Worm (Caenorhabditis elegans) whole organism, young adult: ENCODE measurements around the gene ugt-29.

Experiments
- B0019.2 ChIP-seq: fragments of 200-800 bp; sonication (Bioruptor generic); conservative IDR thresholded peaks from 2 replicates; pipeline ENCODE4 v1.3.6; 2022; ENCODE audit warnings: missing genetic modification reagents, missing genetic modification characterization, missing compliant biosample characterization
- B0261.1 ChIP-seq: sonication (generic microtip); optimal IDR thresholded peaks from 2 replicates; lab custom pipeline; 2016; ENCODE audit warnings: mild to moderate bottlenecking, missing genetic modification characterization, moderate library complexity, missing compliant biosample characterization
- C06A6.2 ChIP-seq: fragments of 200-800 bp; sonication (Bioruptor generic); conservative IDR thresholded peaks from 2 replicates; pipeline ENCODE4 v1.3.6; 2022; ENCODE audit warnings: missing genetic modification characterization, missing compliant biosample characterization
- F10E7.11 ChIP-seq: sonication (generic microtip); optimal IDR thresholded peaks from 2 replicates; lab custom pipeline; 2017; ENCODE audit warnings: mild to moderate bottlenecking, missing genetic modification characterization, moderate library complexity, missing compliant biosample characterization
- F37B4.10 ChIP-seq: fragments of 200-800 bp; sonication (Bioruptor generic); IDR thresholded peaks from 2 replicates; pipeline ENCODE4 v1.3.6; 2022; ENCODE audit warnings: missing genetic modification characterization, missing compliant biosample characterization
- F55B11.4 ChIP-seq: sonication (generic microtip); optimal IDR thresholded peaks from 2 replicates; lab custom pipeline; 2016; ENCODE audit warnings: missing compliant biosample characterization, missing genetic modification characterization, borderline replicate concordance; ENCODE audit not compliant: insufficient read depth
- K11D2.4 ChIP-seq: fragments of 200-800 bp; sonication (Bioruptor generic); IDR thresholded peaks from 2 replicates; pipeline ENCODE4 v1.3.6; 2022; ENCODE audit warnings: missing genetic modification reagents, missing genetic modification characterization, missing compliant biosample characterization
- Y53F4B.3 ChIP-seq: fragments of 200-800 bp; sonication (Bioruptor generic); IDR thresholded peaks from 2 replicates; pipeline ENCODE4 v1.3.6; 2022; ENCODE audit warnings: missing genetic modification reagents, missing genetic modification characterization, missing compliant biosample characterization
- Y53G8AR.9 ChIP-seq: fragments of 200-800 bp; sonication (Bioruptor generic); conservative IDR thresholded peaks from 2 replicates; pipeline ENCODE4 v1.3.6; 2022; ENCODE audit warnings: missing genetic modification reagents, missing genetic modification characterization, missing compliant biosample characterization
- ZK185.1 ChIP-seq: sonication (generic microtip); optimal IDR thresholded peaks from 2 replicates; lab custom pipeline; 2016; ENCODE audit warnings: mild to moderate bottlenecking, missing genetic modification characterization, missing compliant biosample characterization; ENCODE audit not compliant: poor library complexity, severe bottlenecking
- ama-1 ChIP-seq, 3 experiments: fragments of 150-350 bp in 1 of 3; sonication (generic microtip) in 2 of 3; optimal IDR thresholded peaks; 2 replicates each; lab custom pipeline; 2014 to 2018; ENCODE audit warnings: missing biosample characterization in 2 of 3, missing genetic modification characterization in 2 of 3, missing genetic modification reagents in 2 of 3
- attf-5 ChIP-seq: fragments of 200-800 bp; sonication (Bioruptor generic); optimal IDR thresholded peaks from 2 replicates; lab custom pipeline; 2018; ENCODE audit warnings: mild to moderate bottlenecking, missing genetic modification characterization, missing compliant biosample characterization
- bed-2 ChIP-seq: fragments of 200-800 bp; sonication (Bioruptor generic); IDR thresholded peaks from 2 replicates; pipeline ENCODE4 v1.3.6; 2022; ENCODE audit warnings: missing genetic modification reagents, missing genetic modification characterization, missing compliant biosample characterization
- cebp-1 ChIP-seq, 2 experiments: fragments of 200-800 bp in 1 of 2; sonication (Bioruptor generic) in 1 of 2; sonication (generic microtip) in 1 of 2; IDR thresholded peaks in 1 of 2; optimal IDR thresholded peaks in 1 of 2; 2 replicates each; pipeline versions ENCODE4 v1.3.6 to Lab custom; 2017 to 2022; ENCODE audit warnings: missing compliant biosample characterization in 2 of 2, missing genetic modification characterization in 2 of 2, mild to moderate bottlenecking in 1 of 2, missing genetic modification reagents in 1 of 2, moderate library complexity in 1 of 2
- ceh-27 ChIP-seq: fragments of 200-800 bp; sonication (Bioruptor generic); optimal IDR thresholded peaks from 2 replicates; lab custom pipeline; 2018; ENCODE audit warnings: mild to moderate bottlenecking, missing genetic modification characterization, moderate library complexity, missing compliant biosample characterization
- ceh-58 ChIP-seq: fragments of 200-800 bp; sonication (Bioruptor generic); IDR thresholded peaks from 2 replicates; pipeline ENCODE4 v1.3.6; 2022; ENCODE audit warnings: missing genetic modification characterization, missing compliant biosample characterization
- die-1 ChIP-seq: sonication (generic microtip); optimal IDR thresholded peaks from 2 replicates; lab custom pipeline; 2016; ENCODE audit warnings: missing genotype, mild to moderate bottlenecking, missing genetic modification characterization, missing compliant biosample characterization
- dox-1 ChIP-seq: fragments of 200-800 bp; sonication (Bioruptor generic); IDR thresholded peaks from 2 replicates; pipeline ENCODE4 v1.3.6; 2022; ENCODE audit warnings: missing genetic modification reagents, missing genetic modification characterization, missing compliant biosample characterization
- dpff-1 ChIP-seq: sonication (generic microtip); optimal IDR thresholded peaks from 2 replicates; lab custom pipeline; 2017; ENCODE audit warnings: mild to moderate bottlenecking, missing genetic modification characterization, missing compliant biosample characterization
- dpl-1 ChIP-seq: fragments of 150-350 bp; optimal IDR thresholded peaks from 2 replicates; lab custom pipeline; 2014; ENCODE audit warnings: missing biosample characterization, missing genetic modification reagents, missing genetic modification characterization
- efl-1 ChIP-seq: fragments of 150-350 bp; optimal IDR thresholded peaks from 2 replicates; lab custom pipeline; 2014; ENCODE audit warnings: missing biosample characterization, missing genetic modification reagents, missing genetic modification characterization
- egl-44 ChIP-seq: fragments of 200-800 bp; sonication (Bioruptor generic); IDR thresholded peaks from 2 replicates; pipeline ENCODE4 v1.3.6; 2022; ENCODE audit warnings: missing genetic modification reagents, missing genetic modification characterization, missing compliant biosample characterization
- hlh-26 ChIP-seq: fragments of 200-800 bp; sonication (Bioruptor generic); conservative IDR thresholded peaks from 2 replicates; pipeline ENCODE4 v1.3.6; 2022; ENCODE audit warnings: missing genetic modification reagents, missing genetic modification characterization, missing compliant biosample characterization
- hmg-1.2 ChIP-seq: fragments of 200-800 bp; sonication (Bioruptor generic); IDR thresholded peaks from 2 replicates; pipeline ENCODE4 v1.3.6; 2022; ENCODE audit warnings: missing genetic modification reagents, missing genetic modification characterization, missing compliant biosample characterization
- let-526 ChIP-seq: fragments of 200-800 bp; sonication (Bioruptor generic); IDR thresholded peaks from 2 replicates; pipeline ENCODE4 v1.3.6; 2022; ENCODE audit warnings: missing genetic modification reagents, missing genetic modification characterization, missing compliant biosample characterization
- lin-26 ChIP-seq: fragments of 200-800 bp; sonication (Bioruptor generic); IDR thresholded peaks from 2 replicates; pipeline ENCODE4 v1.3.6; 2022; ENCODE audit warnings: missing genetic modification reagents, missing genetic modification characterization, missing compliant biosample characterization
- lin-40 ChIP-seq: sonication (generic microtip); optimal IDR thresholded peaks from 2 replicates; lab custom pipeline; 2016; ENCODE audit warnings: missing genetic modification characterization, mild to moderate bottlenecking, missing compliant biosample characterization, missing genotype, missing genetic modification reagents
- lir-1 ChIP-seq: fragments of 200-800 bp; sonication (Bioruptor generic); conservative IDR thresholded peaks from 2 replicates; pipeline ENCODE4 v1.3.6; 2022; ENCODE audit warnings: missing genetic modification reagents, missing genetic modification characterization, missing compliant biosample characterization
- madf-3 ChIP-seq: fragments of 200-800 bp; sonication (Bioruptor generic); IDR thresholded peaks from 2 replicates; pipeline ENCODE4 v1.3.6; 2022; ENCODE audit warnings: missing genetic modification reagents, missing genetic modification characterization, missing compliant biosample characterization
- madf-6 ChIP-seq: fragments of 200-800 bp; sonication (Bioruptor generic); IDR thresholded peaks from 2 replicates; pipeline ENCODE4 v1.3.6; 2022; ENCODE audit warnings: missing genetic modification reagents, missing genetic modification characterization, missing compliant biosample characterization
- mes-4 ChIP-seq: sonication (generic microtip); optimal IDR thresholded peaks from 2 replicates; lab custom pipeline; 2016; ENCODE audit warnings: missing genotype, missing genetic modification characterization, missing compliant biosample characterization
- nfyb-1 ChIP-seq: fragments of 200-800 bp; sonication (Bioruptor generic); IDR thresholded peaks from 2 replicates; pipeline ENCODE4 v1.3.6; 2022; ENCODE audit warnings: missing genetic modification reagents, missing genetic modification characterization, missing compliant biosample characterization
- nhr-120 ChIP-seq: fragments of 200-800 bp; sonication (Bioruptor generic); IDR thresholded peaks from 2 replicates; pipeline ENCODE4 v1.3.6; 2022; ENCODE audit warnings: missing genetic modification characterization, missing compliant biosample characterization
- nhr-27 ChIP-seq: fragments of 200-800 bp; sonication (Bioruptor generic); optimal IDR thresholded peaks from 2 replicates; lab custom pipeline; 2018; ENCODE audit warnings: mild to moderate bottlenecking, missing genetic modification characterization, moderate library complexity, missing compliant biosample characterization
- nhr-80 ChIP-seq: sonication (generic microtip); optimal IDR thresholded peaks from 2 replicates; lab custom pipeline; 2016; ENCODE audit warnings: missing genetic modification characterization, missing compliant biosample characterization
- nhr-90 ChIP-seq: sonication (generic microtip); optimal IDR thresholded peaks from 2 replicates; lab custom pipeline; 2016; ENCODE audit warnings: missing genotype, mild to moderate bottlenecking, missing genetic modification characterization, missing compliant biosample characterization
- repo-1 ChIP-seq: sonication (generic microtip); optimal IDR thresholded peaks from 2 replicates; lab custom pipeline; 2017; ENCODE audit warnings: mild to moderate bottlenecking, missing genetic modification characterization, missing compliant biosample characterization
- sdz-38 ChIP-seq: sonication (generic microtip); optimal IDR thresholded peaks from 2 replicates; lab custom pipeline; 2016; ENCODE audit warnings: missing genotype, missing genetic modification characterization, missing compliant biosample characterization
- sea-2 ChIP-seq: fragments of 200-800 bp; sonication (Bioruptor generic); IDR thresholded peaks from 2 replicates; pipeline ENCODE4 v1.3.6; 2022; ENCODE audit warnings: missing genetic modification characterization, missing compliant biosample characterization
- snpc-1.1 ChIP-seq: sonication (generic microtip); optimal IDR thresholded peaks from 2 replicates; lab custom pipeline; 2017; ENCODE audit warnings: missing genetic modification characterization, mild to moderate bottlenecking, missing compliant biosample characterization, antibody characterized with exemption, moderate library complexity, missing genotype, missing genetic modification reagents; ENCODE audit not compliant: insufficient read depth
- snpc-1.3 ChIP-seq: sonication (generic microtip); optimal IDR thresholded peaks from 2 replicates; lab custom pipeline; 2017; ENCODE audit warnings: missing genetic modification characterization, mild to moderate bottlenecking, missing compliant biosample characterization, antibody characterized with exemption, moderate library complexity, missing genotype, missing genetic modification reagents; ENCODE audit not compliant: insufficient read depth
- somi-1 ChIP-seq: fragments of 200-800 bp; sonication (Bioruptor generic); optimal IDR thresholded peaks from 2 replicates; lab custom pipeline; 2018; ENCODE audit warnings: mild to moderate bottlenecking, missing genetic modification characterization, missing compliant biosample characterization
- tbx-9 ChIP-seq: sonication (generic microtip); optimal IDR thresholded peaks from 2 replicates; lab custom pipeline; 2016; ENCODE audit warnings: borderline replicate concordance, missing genetic modification characterization, inconsistent platforms, missing compliant biosample characterization
- tlf-1 ChIP-seq: fragments of 200-800 bp; sonication (Bioruptor generic); optimal IDR thresholded peaks from 2 replicates; lab custom pipeline; 2018; ENCODE audit warnings: mild to moderate bottlenecking, missing genetic modification characterization, missing compliant biosample characterization
- xnd-1 ChIP-seq: sonication (generic microtip); optimal IDR thresholded peaks from 2 replicates; lab custom pipeline; 2016; ENCODE audit warnings: missing genotype, missing genetic modification reagents, missing genetic modification characterization, missing compliant biosample characterization
- ztf-18 ChIP-seq: sonication (generic microtip); optimal IDR thresholded peaks from 2 replicates; lab custom pipeline; 2016; ENCODE audit warnings: missing genotype, mild to moderate bottlenecking, missing genetic modification characterization, missing compliant biosample characterization
- ztf-26 ChIP-seq: sonication (generic microtip); optimal IDR thresholded peaks from 2 replicates; lab custom pipeline; 2017; ENCODE audit warnings: missing genetic modification characterization, missing compliant biosample characterization

The ugt-29 gene

ce11 chrV:730216-730615 is 30.8 kb upstream of the ugt-29 start:
- TF ChIP-seq hlh-26 (GFP tag; lab: Robert Waterston, UW) (no peak), ZK185.1 (tag; lab: Kevin White, UChicago) (peak; percentile 25), ztf-26 (peak; percentile 20), madf-6 (no peak), cebp-1 (GFP tag; IDR thresholded peaks at IDR 0.05; lab: Robert Waterston, UW) (peak; percentile 37; the same call in 1 of the 2 replicates), cebp-1 (tag; optimal IDR thresholded peaks at IDR 0.05; lab: Kevin White, UChicago) (peak; percentile 71), tlf-1 (GFP tag; lab: Kevin White, UChicago) (peak; percentile 46), ceh-58 (GFP tag; lab: Robert Waterston, UW) (no peak), efl-1 (GFP tag; lab: Kevin White, UChicago) (no peak), lin-40 (tag; lab: Kevin White, UChicago) (peak; percentile 47), tbx-9 (tag; lab: Kevin White, UChicago) (no peak), F10E7.11 (tag; lab: Kevin White, UChicago) (no peak), Y53G8AR.9 (GFP tag; lab: Robert Waterston, UW) (peak; percentile 68; the same call in 1 of the 2 replicates), egl-44 (0 out of 2 replicates have a peak, but pooled peaks have one; percentile 55), nhr-80 (tag; lab: Kevin White, UChicago) (peak; percentile 54), K11D2.4 (GFP tag; lab: Robert Waterston, UW) (peak; percentile 45; the same call in 1 of the 2 replicates), dox-1 (GFP tag; lab: Robert Waterston, UW) (peak; percentile 42; the same call in 1 of the 2 replicates), B0019.2 (GFP tag; lab: Robert Waterston, UW) (no peak), hmg-1.2 (GFP tag; lab: Robert Waterston, UW) (peak; percentile 27; the same call in 1 of the 2 replicates), nfyb-1 (GFP tag; lab: Robert Waterston, UW) (peak; percentile 81), B0261.1 (no peak), sdz-38 (tag; lab: Kevin White, UChicago) (no peak), snpc-1.3 (no peak), ceh-27 (GFP tag; lab: Kevin White, UChicago) (no peak), snpc-1.1 (tag; lab: Kevin White, UChicago) (no peak), mes-4 (tag; lab: Kevin White, UChicago) (no peak), xnd-1 (tag; lab: Kevin White, UChicago) (no peak), madf-3 (GFP tag; lab: Robert Waterston, UW) (0 out of 2 replicates have a peak, but pooled peaks have one; percentile 47), sea-2 (GFP tag; lab: Robert Waterston, UW) (no peak), C06A6.2 (GFP tag; lab: Robert Waterston, UW) (no peak; the same call in 1 of the 2 replicates), nhr-120 (GFP tag; lab: Robert Waterston, UW) (no peak), Y53F4B.3 (no peak), repo-1 (tag; lab: Kevin White, UChicago) (peak; percentile 56), somi-1 (GFP tag; lab: Kevin White, UChicago) (peak; percentile 25), F37B4.10 (GFP tag; lab: Robert Waterston, UW) (no peak), lir-1 (no peak), let-526 (peak; percentile 27), ztf-18 (tag; lab: Kevin White, UChicago) (no peak), ama-1 (optimal IDR thresholded peaks at IDR 0.05; lab: Kevin White, UChicago) (no peak), ama-1 (GFP tag; optimal IDR thresholded peaks at IDR 0.05; lab: Kevin White, UChicago) (no peak), nhr-90 (tag; lab: Kevin White, UChicago) (no peak), dpl-1 (GFP tag; lab: Kevin White, UChicago) (no peak), dpff-1 (tag; lab: Kevin White, UChicago) (no peak), bed-2 (no peak), die-1 (no peak), attf-5 (GFP tag; lab: Kevin White, UChicago) (peak; percentile 38), F55B11.4 (no peak), nhr-27 (tag; lab: Kevin White, UChicago) (no peak), lin-26 (GFP tag; lab: Robert Waterston, UW) (0 out of 2 replicates have a peak, but pooled peaks have one; percentile 24)
